Worm (Caenorhabditis elegans) whole organism, L3 larva: Measurements from ENCODE around the gene mev-1.

Experiments
- ZK546.5 ChIP-seq: sonication (generic microtip); optimal IDR thresholded peaks from 2 replicates; lab custom pipeline; 2017; ENCODE audit warnings: missing biosample characterization, missing genetic modification characterization
- ceh-82 ChIP-seq: fragments of 150-350 bp; optimal IDR thresholded peaks from 2 replicates; lab custom pipeline; 2014; ENCODE audit warnings: missing biosample characterization, missing genetic modification characterization
- elt-3 ChIP-seq, 3 experiments: fragments of 150-350 bp in 1 of 3; sonication (generic microtip) in 2 of 3; optimal IDR thresholded peaks; 2 replicates in 2 of 3; 4 replicates in 1 of 3; lab custom pipeline; 2014 to 2017; ENCODE audit warnings: missing biosample characterization in 3 of 3, missing genetic modification characterization in 3 of 3
- jun-1 ChIP-seq: fragments of 150-350 bp; optimal IDR thresholded peaks from 2 replicates; lab custom pipeline; 2014; ENCODE audit warnings: missing biosample characterization, missing genetic modification reagents, missing genetic modification characterization
- nhr-237 ChIP-seq: fragments of 150-350 bp; optimal IDR thresholded peaks from 2 replicates; lab custom pipeline; 2014; ENCODE audit warnings: missing biosample characterization, missing genetic modification characterization
- nhr-76 ChIP-seq: fragments of 150-350 bp; sonication (generic microtip); optimal IDR thresholded peaks from 5 replicates; lab custom pipeline; 2014; ENCODE audit warnings: missing biosample characterization, missing genetic modification characterization
- nhr-77 ChIP-seq: fragments of 150-350 bp; optimal IDR thresholded peaks from 2 replicates; lab custom pipeline; 2014; ENCODE audit warnings: missing biosample characterization, missing genetic modification characterization
- skn-1 ChIP-seq: fragments of 150-350 bp; optimal IDR thresholded peaks from 2 replicates; lab custom pipeline; 2014; ENCODE audit warnings: missing biosample characterization, missing genetic modification characterization
- snpc-4 ChIP-seq: fragments of 150-350 bp; optimal IDR thresholded peaks from 2 replicates; lab custom pipeline; 2014; ENCODE audit warnings: missing biosample characterization, missing genetic modification characterization
- tbx-2 ChIP-seq: sonication (generic microtip); optimal IDR thresholded peaks from 2 replicates; lab custom pipeline; 2016; ENCODE audit warnings: mild to moderate bottlenecking, missing genetic modification characterization, missing compliant biosample characterization
- ztf-11 ChIP-seq: fragments of 150-350 bp; optimal IDR thresholded peaks from 2 replicates; lab custom pipeline; 2014; ENCODE audit warnings: missing biosample characterization, missing genetic modification characterization

- TF ChIP-seq tbx-2 (tag; lab: Kevin White, UChicago) (no peak), ZK546.5 (tag; lab: Kevin White, UChicago) (no peak), nhr-237 (tag; lab: Kevin White, UChicago) (no peak), ztf-11 (no peak), nhr-76 (no peak), snpc-4 (tag; lab: Kevin White, UChicago) (no peak), skn-1 (no peak), jun-1 (tag; lab: Kevin White, UChicago) (no peak), nhr-77 (tag; lab: Kevin White, UChicago) (no peak), elt-3 (tag; optimal IDR thresholded peaks at IDR 0.05; lab: Kevin White, UChicago) (no peak), ceh-82 (tag; lab: Kevin White, UChicago) (no peak)
These were observed 33.4 kb downstream of the mev-1 start for ce11 chrIII:10367355-10367909.
